Worm (Caenorhabditis elegans) whole organism, L1 larva: ENCODE results near the gene clec-119.

Source experiments
- ama-1 ChIP-seq: fragments of 150-350 bp; optimal IDR thresholded peaks from 2 replicates; lab custom pipeline; 2014
- ceh-82 ChIP-seq, 3 experiments: fragments of 150-350 bp in 1 of 3; sonication (generic microtip) in 2 of 3; optimal IDR thresholded peaks; 2 replicates each; lab custom pipeline; 2014 to 2017; ENCODE audit warnings: missing biosample characterization in 3 of 3, missing genetic modification characterization in 3 of 3
- fkh-10 ChIP-seq: sonication (generic microtip); optimal IDR thresholded peaks from 2 replicates; lab custom pipeline; 2017; ENCODE audit warnings: missing biosample characterization, missing genetic modification reagents, missing genetic modification characterization
- fos-1 ChIP-seq: fragments of 150-350 bp; optimal IDR thresholded peaks from 2 replicates; lab custom pipeline; 2014; ENCODE audit warnings: missing biosample characterization, missing genetic modification characterization
- hpl-2 ChIP-seq: fragments of 150-350 bp; optimal IDR thresholded peaks from 2 replicates; lab custom pipeline; 2014; ENCODE audit warnings: missing biosample characterization, missing genetic modification reagents, missing genetic modification characterization
- lin-13 ChIP-seq: fragments of 150-350 bp; optimal IDR thresholded peaks from 2 replicates; lab custom pipeline; 2014; ENCODE audit warnings: missing biosample characterization, missing genetic modification reagents, missing genetic modification characterization
- lsy-2 ChIP-seq, 2 experiments: fragments of 150-350 bp; optimal IDR thresholded peaks; 2 replicates each; lab custom pipeline; 2014; ENCODE audit warnings: missing biosample characterization in 2 of 2, missing genetic modification characterization in 2 of 2
- nhr-28 ChIP-seq: fragments of 150-350 bp; optimal IDR thresholded peaks from 2 replicates; lab custom pipeline; 2014; ENCODE audit warnings: missing biosample characterization, missing genetic modification characterization
- sox-4 ChIP-seq: sonication (generic microtip); optimal IDR thresholded peaks from 2 replicates; lab custom pipeline; 2016; ENCODE audit warnings: missing genetic modification characterization, missing compliant biosample characterization
- unc-130 ChIP-seq: fragments of 150-350 bp; optimal IDR thresholded peaks from 2 replicates; lab custom pipeline; 2017; ENCODE audit warnings: missing biosample characterization, missing genetic modification characterization, inconsistent platforms
- vab-15 ChIP-seq: sonication (generic microtip); optimal IDR thresholded peaks from 2 replicates; lab custom pipeline; 2017; ENCODE audit warnings: missing genotype, mild to moderate bottlenecking, missing genetic modification characterization, missing compliant biosample characterization
- ztf-11 ChIP-seq, 2 experiments: sonication (generic microtip); optimal IDR thresholded peaks; 2 replicates each; lab custom pipeline; 2016 to 2017; ENCODE audit warnings: missing genetic modification characterization in 2 of 2, missing biosample characterization in 1 of 2, missing compliant biosample characterization in 1 of 2

DNA sequence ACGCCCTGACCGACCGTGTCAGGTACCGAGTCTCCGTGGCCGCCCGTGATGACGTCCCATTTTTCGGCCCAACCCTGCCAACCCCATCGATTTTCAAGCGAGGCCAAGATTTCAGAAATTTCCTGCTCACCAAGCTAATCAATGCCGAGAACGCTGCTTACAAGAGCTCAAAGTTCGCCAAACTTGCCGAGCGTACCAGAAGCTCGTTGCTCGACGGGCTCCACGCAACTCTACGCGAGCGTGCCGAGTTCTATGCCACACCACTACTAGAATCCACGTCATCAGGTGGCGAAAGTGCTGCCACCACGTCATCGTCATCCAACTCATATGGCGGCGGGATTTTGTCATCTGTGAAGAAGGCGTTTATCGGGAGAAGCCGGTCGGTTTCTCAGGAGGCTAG is 26.8 kb upstream of the clec-119 start:
- no peak for TF ChIP-seq ztf-11 (tag; optimal IDR thresholded peaks at IDR 0.05; lab: Kevin White, UChicago)
- no peak for TF ChIP-seq hpl-2 (GFP tag; lab: Kevin White, UChicago)
- no peak for TF ChIP-seq lsy-2 (tag; optimal IDR thresholded peaks at IDR 0.05; lab: Kevin White, UChicago)
- TF ChIP-seq lin-13 (GFP tag; lab: Kevin White, UChicago) = no peak
- no peak for TF ChIP-seq fkh-10 (GFP tag; lab: Kevin White, UChicago)
- no peak for TF ChIP-seq ama-1
- TF ChIP-seq fos-1 (tag; lab: Kevin White, UChicago) = no peak
- no peak for TF ChIP-seq sox-4 (tag; lab: Kevin White, UChicago)
- TF ChIP-seq unc-130 (tag; lab: Kevin White, UChicago) = no peak
- TF ChIP-seq ceh-82 (tag; optimal IDR thresholded peaks at IDR 0.05; lab: Kevin White, UChicago) = no peak
- no peak for TF ChIP-seq nhr-28 (tag; lab: Kevin White, UChicago)
- no peak for TF ChIP-seq vab-15
